Worm (Caenorhabditis elegans) whole organism, L1 larva: ENCODE results near the gene erg-28.

ENCODE experiments used
- Y116A8C.19 ChIP-seq: sonication (generic microtip); optimal IDR thresholded peaks from 2 replicates; lab custom pipeline; 2016; ENCODE audit warnings: missing compliant biosample characterization, missing genetic modification characterization, borderline replicate concordance
- aha-1 ChIP-seq: fragments of 150-350 bp; optimal IDR thresholded peaks from 2 replicates; lab custom pipeline; 2014; ENCODE audit warnings: missing biosample characterization, missing genetic modification characterization
- alr-1 ChIP-seq: fragments of 200-800 bp; sonication (Bioruptor generic); optimal IDR thresholded peaks from 2 replicates; lab custom pipeline; 2018; ENCODE audit warnings: borderline replicate concordance, mild to moderate bottlenecking, missing genetic modification characterization, missing compliant biosample characterization
- aly-2 ChIP-seq: fragments of 150-350 bp; optimal IDR thresholded peaks from 2 replicates; lab custom pipeline; 2014; ENCODE audit warnings: missing biosample characterization, missing genetic modification characterization
- ama-1 ChIP-seq: fragments of 150-350 bp; optimal IDR thresholded peaks from 2 replicates; lab custom pipeline; 2014
- blmp-1 ChIP-seq: fragments of 150-350 bp; optimal IDR thresholded peaks from 2 replicates; lab custom pipeline; 2014; ENCODE audit warnings: missing biosample characterization, missing genetic modification characterization
- ceh-8 ChIP-seq: fragments of 200-800 bp; sonication (Bioruptor generic); optimal IDR thresholded peaks from 2 replicates; lab custom pipeline; 2018; ENCODE audit warnings: mild to moderate bottlenecking, missing genetic modification characterization, moderate library complexity, missing compliant biosample characterization
- ceh-88 ChIP-seq: fragments of 200-800 bp; sonication (Bioruptor generic); IDR thresholded peaks from 2 replicates; pipeline ENCODE4 v1.3.6; 2022; ENCODE audit warnings: missing genetic modification characterization, missing compliant biosample characterization
- ceh-90 ChIP-seq: sonication (generic microtip); optimal IDR thresholded peaks from 2 replicates; lab custom pipeline; 2016; ENCODE audit warnings: missing genetic modification characterization, missing compliant biosample characterization
- ces-1 ChIP-seq: fragments of 150-350 bp; optimal IDR thresholded peaks from 2 replicates; lab custom pipeline; 2014; ENCODE audit warnings: missing biosample characterization, missing genetic modification reagents, missing genetic modification characterization
- dsc-1 ChIP-seq: sonication (generic microtip); optimal IDR thresholded peaks from 2 replicates; lab custom pipeline; 2016; ENCODE audit warnings: mild to moderate bottlenecking, missing genetic modification characterization, missing compliant biosample characterization
- efl-1 ChIP-seq, 4 experiments: fragments of 150-350 bp; optimal IDR thresholded peaks in 3 of 4; peaks in 1 of 4; 1 replicate in 1 of 4; 2 replicates in 3 of 4; lab custom pipeline; 2014; ENCODE audit warnings: missing biosample characterization in 2 of 4, missing genetic modification characterization in 2 of 4, missing genetic modification reagents in 2 of 4
- egl-13 ChIP-seq: sonication (generic microtip); optimal IDR thresholded peaks from 2 replicates; lab custom pipeline; 2016; ENCODE audit warnings: missing genotype, missing genetic modification reagents, missing genetic modification characterization, missing compliant biosample characterization
- fkh-4 ChIP-seq: sonication (generic microtip); optimal IDR thresholded peaks from 2 replicates; lab custom pipeline; 2016; ENCODE audit warnings: missing compliant biosample characterization, missing genetic modification characterization, borderline replicate concordance
- fkh-8 ChIP-seq: sonication (generic microtip); optimal IDR thresholded peaks from 2 replicates; lab custom pipeline; 2016; ENCODE audit warnings: mild to moderate bottlenecking, missing genetic modification characterization, missing compliant biosample characterization
- hpl-2 ChIP-seq: fragments of 150-350 bp; optimal IDR thresholded peaks from 2 replicates; lab custom pipeline; 2014; ENCODE audit warnings: missing biosample characterization, missing genetic modification reagents, missing genetic modification characterization
- isw-1 ChIP-seq: fragments of 200-800 bp; sonication (Bioruptor generic); IDR thresholded peaks from 2 replicates; pipeline ENCODE4 v1.3.6; 2022; ENCODE audit warnings: missing genetic modification characterization, missing compliant biosample characterization
- jun-1 ChIP-seq: fragments of 150-350 bp; optimal IDR thresholded peaks from 2 replicates; lab custom pipeline; 2014; ENCODE audit warnings: missing biosample characterization, missing genetic modification reagents, missing genetic modification characterization
- lin-13 ChIP-seq: fragments of 150-350 bp; optimal IDR thresholded peaks from 2 replicates; lab custom pipeline; 2014; ENCODE audit warnings: missing biosample characterization, missing genetic modification reagents, missing genetic modification characterization
- lin-15B ChIP-seq: fragments of 150-350 bp; sonication (generic microtip); optimal IDR thresholded peaks from 3 replicates; lab custom pipeline; 2014; ENCODE audit warnings: missing biosample characterization, missing genetic modification characterization
- lin-35 ChIP-seq, 2 experiments: fragments of 150-350 bp; optimal IDR thresholded peaks; 2 replicates each; lab custom pipeline; 2014; ENCODE audit warnings: missing biosample characterization in 2 of 2, missing genetic modification characterization in 2 of 2, missing genetic modification reagents in 2 of 2
- lir-3 ChIP-seq: sonication (generic microtip); optimal IDR thresholded peaks from 2 replicates; lab custom pipeline; 2016; ENCODE audit warnings: mild to moderate bottlenecking, missing genetic modification characterization, moderate library complexity, missing compliant biosample characterization; ENCODE audit not compliant: poor library complexity
- lsy-2 ChIP-seq, 2 experiments: fragments of 150-350 bp; optimal IDR thresholded peaks; 2 replicates each; lab custom pipeline; 2014; ENCODE audit warnings: missing biosample characterization in 2 of 2, missing genetic modification characterization in 2 of 2
- mdl-1 ChIP-seq, 2 experiments: fragments of 150-350 bp; optimal IDR thresholded peaks; 2 replicates each; lab custom pipeline; 2014 to 2017; ENCODE audit warnings: missing biosample characterization in 2 of 2, missing genetic modification characterization in 2 of 2, inconsistent platforms in 1 of 2
- mep-1 ChIP-seq: fragments of 150-350 bp; optimal IDR thresholded peaks from 2 replicates; lab custom pipeline; 2014; ENCODE audit warnings: missing biosample characterization, missing genetic modification characterization
- nhr-11 ChIP-seq: fragments of 150-350 bp; optimal IDR thresholded peaks from 2 replicates; lab custom pipeline; 2014; ENCODE audit warnings: missing biosample characterization, missing genetic modification characterization
- nhr-28 ChIP-seq: fragments of 150-350 bp; optimal IDR thresholded peaks from 2 replicates; lab custom pipeline; 2014; ENCODE audit warnings: missing biosample characterization, missing genetic modification characterization
- nhr-71 ChIP-seq: sonication (generic microtip); optimal IDR thresholded peaks from 2 replicates; lab custom pipeline; 2016; ENCODE audit warnings: mild to moderate bottlenecking, missing genetic modification characterization, moderate library complexity, missing compliant biosample characterization
- nhr-77 ChIP-seq: fragments of 150-350 bp; optimal IDR thresholded peaks from 2 replicates; lab custom pipeline; 2014; ENCODE audit warnings: missing biosample characterization, missing genetic modification characterization
- nhr-85 ChIP-seq: sonication (generic microtip); peaks from one replicate; lab custom pipeline; 2016; ENCODE audit warnings: missing genetic modification characterization, inconsistent platforms, missing compliant biosample characterization
- pax-3 ChIP-seq: fragments of 200-800 bp; sonication (Bioruptor generic); optimal IDR thresholded peaks from 2 replicates; lab custom pipeline; 2018; ENCODE audit warnings: mild to moderate bottlenecking, missing genetic modification characterization, moderate library complexity, missing compliant biosample characterization
- snpc-4 ChIP-seq: fragments of 150-350 bp; optimal IDR thresholded peaks from 2 replicates; lab custom pipeline; 2014; ENCODE audit warnings: missing biosample characterization, missing genetic modification characterization
- snu-23 ChIP-seq: sonication (generic microtip); optimal IDR thresholded peaks from 2 replicates; lab custom pipeline; 2016; ENCODE audit warnings: missing genetic modification characterization, missing compliant biosample characterization
- swsn-7 ChIP-seq: sonication (generic microtip); optimal IDR thresholded peaks from 2 replicates; lab custom pipeline; 2016; ENCODE audit warnings: missing genetic modification characterization, missing compliant biosample characterization
- unc-130 ChIP-seq: fragments of 150-350 bp; optimal IDR thresholded peaks from 2 replicates; lab custom pipeline; 2017; ENCODE audit warnings: missing biosample characterization, missing genetic modification characterization, inconsistent platforms
- unc-30 ChIP-seq: sonication (generic microtip); optimal IDR thresholded peaks from 2 replicates; lab custom pipeline; 2017; ENCODE audit warnings: missing biosample characterization, missing genetic modification characterization
- unc-62 ChIP-seq: fragments of 150-350 bp; optimal IDR thresholded peaks from 2 replicates; lab custom pipeline; 2014; ENCODE audit warnings: missing biosample characterization, missing genetic modification reagents, missing genetic modification characterization
- xbp-1 ChIP-seq: sonication (generic microtip); optimal IDR thresholded peaks from 2 replicates; lab custom pipeline; 2016; ENCODE audit warnings: missing genetic modification characterization, missing compliant biosample characterization
- zip-4 ChIP-seq: fragments of 200-800 bp; sonication (Bioruptor generic); optimal IDR thresholded peaks from 2 replicates; lab custom pipeline; 2018; ENCODE audit warnings: mild to moderate bottlenecking, missing genetic modification characterization, moderate library complexity, missing compliant biosample characterization

erg-28 gene

DNA sequence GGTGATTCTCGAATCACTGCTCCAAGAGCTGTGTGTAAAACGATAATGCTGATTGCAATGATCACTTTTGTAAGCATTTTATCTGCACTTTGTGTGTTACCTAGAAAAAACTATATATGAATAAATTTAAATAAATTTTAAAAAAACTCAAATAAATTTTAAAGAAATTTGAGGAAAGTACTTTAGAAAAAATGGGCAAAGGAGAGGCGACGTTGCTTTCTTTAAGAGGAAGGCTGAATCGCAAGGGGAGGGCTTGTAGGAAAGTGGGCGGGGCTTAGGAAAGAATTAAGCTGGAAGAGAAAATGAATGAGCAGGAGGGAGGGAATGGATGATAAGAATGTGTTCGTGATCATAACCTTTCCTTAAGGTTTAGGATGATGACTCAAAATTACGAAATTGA lies 39.4 kb upstream of the erg-28 start, which contains the start of gene E02A10.4:
E02A10.4 (minus strand) TSS at position 101 of the 400 bp plus-strand sequence.
- TF ChIP-seq aly-2 (tag; lab: Kevin White, UChicago) (no peak), lin-15B (tag; lab: Kevin White, UChicago) (no peak), snpc-4 (tag; lab: Kevin White, UChicago) (no peak), fkh-4 (no peak), ceh-88 (GFP tag; lab: Robert Waterston, UW) (no peak), mdl-1 (tag; optimal IDR thresholded peaks at IDR 0.05; lab: Kevin White, UChicago) (no peak), xbp-1 (no peak)

DNA sequence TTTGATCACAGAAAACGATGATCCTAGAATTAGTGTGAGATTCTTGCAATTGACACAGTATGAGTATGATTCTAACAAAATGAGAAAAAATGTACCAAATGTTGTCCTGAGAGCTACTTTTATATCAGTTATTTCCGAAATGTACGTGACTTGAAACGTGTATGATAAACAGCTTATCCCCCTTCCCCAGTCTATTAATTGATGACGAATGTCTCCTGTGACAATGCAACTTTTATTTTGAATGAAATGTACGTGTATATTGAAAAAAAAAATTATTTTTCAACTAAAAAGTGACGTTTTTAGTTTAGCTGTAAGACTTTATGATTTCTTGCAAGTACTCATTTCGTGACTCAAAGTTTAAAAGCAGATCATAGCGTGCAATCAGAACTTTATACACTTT lies 36.9 kb upstream of the erg-28 start:
- TF ChIP-seq dsc-1 (peak; percentile 69), pax-3 (peak; percentile 60), fkh-8 (tag; lab: Kevin White, UChicago) (peak; percentile 42), ces-1 (no peak)

DNA sequence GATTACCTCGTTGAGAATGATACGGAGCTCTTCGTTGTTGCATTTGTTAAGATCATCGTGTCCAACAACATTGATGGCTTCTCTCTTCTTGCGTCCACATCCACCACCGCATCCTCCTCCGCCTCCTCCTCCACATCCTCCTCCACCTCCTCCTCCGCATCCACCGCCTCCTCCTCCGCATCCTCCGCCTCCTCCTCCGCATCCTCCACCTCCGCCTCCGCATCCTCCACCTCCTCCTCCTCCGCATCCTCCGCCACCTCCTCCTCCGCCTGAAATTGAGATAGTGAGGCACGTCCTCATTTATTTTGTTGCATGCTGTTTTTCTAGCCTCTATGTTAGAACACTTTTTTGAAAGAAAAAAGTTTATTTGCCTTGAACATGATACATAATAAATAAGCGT lies 31.4 kb upstream of the erg-28 start:
- TF ChIP-seq Y116A8C.19 = no peak
- no peak for TF ChIP-seq blmp-1 (tag; lab: Kevin White, UChicago)
- TF ChIP-seq lin-13 (GFP tag; lab: Kevin White, UChicago) = no peak
- no peak for TF ChIP-seq hpl-2 (GFP tag; lab: Kevin White, UChicago)
- peak; percentile 68 for TF ChIP-seq ceh-8 (GFP tag; lab: Kevin White, UChicago)

DNA sequence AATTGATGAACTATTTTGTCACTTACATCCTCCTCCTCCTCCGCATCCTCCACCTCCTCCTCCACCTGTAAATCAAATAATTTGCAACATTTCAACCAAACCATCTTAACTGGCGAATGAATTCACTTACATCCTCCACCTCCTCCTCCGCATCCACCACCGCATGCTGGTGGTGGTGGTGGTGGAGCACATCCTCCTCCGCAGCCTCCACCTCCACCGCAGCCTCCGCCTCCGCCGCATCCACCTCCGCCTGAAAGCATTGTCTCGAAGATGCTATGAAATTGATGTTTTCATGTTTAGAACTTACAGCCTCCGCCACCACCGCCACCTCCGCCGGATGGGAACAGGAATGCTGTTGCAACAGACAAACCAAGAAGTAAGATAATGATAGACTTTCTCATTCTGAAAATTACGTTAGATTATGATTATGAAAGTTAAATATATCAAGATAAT lies 30.7 kb upstream of the erg-28 start, which contains the start of gene grl-23:
grl-23 (minus strand) TSS at position 403 of the 453 bp plus-strand sequence.
- TF ChIP-seq zip-4 (GFP tag; lab: Kevin White, UChicago) (no peak), fkh-4 (no peak), ceh-8 (GFP tag; lab: Kevin White, UChicago) (no peak), unc-62 (GFP tag; lab: Kevin White, UChicago) (no peak), alr-1 (tag; lab: Kevin White, UChicago) (no peak), lir-3 (tag; lab: Kevin White, UChicago) (no peak), ceh-90 (no peak), mep-1 (no peak), nhr-28 (tag; lab: Kevin White, UChicago) (no peak), nhr-85 (tag; lab: Kevin White, UChicago) (no peak), nhr-71 (no peak), swsn-7 (no peak)

DNA sequence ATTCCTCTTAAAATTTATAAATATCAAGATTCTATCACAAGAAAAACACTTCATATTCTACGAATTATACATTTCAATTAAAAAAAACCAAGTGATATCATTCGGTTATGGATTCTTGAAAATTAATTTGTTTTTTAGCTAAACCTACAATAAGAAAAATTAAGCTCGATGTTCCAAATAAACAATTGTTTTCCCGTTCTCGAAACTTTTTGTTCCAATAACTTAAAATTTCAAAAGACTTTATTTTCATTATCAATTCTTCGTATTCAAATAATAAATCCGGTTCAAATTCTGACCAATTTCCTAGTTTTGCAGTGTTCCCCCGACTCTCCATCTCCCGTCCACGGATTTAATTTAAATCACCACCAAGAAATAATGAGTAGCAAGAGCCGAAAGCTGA lies 27.9 kb upstream of the erg-28 start, which contains the start of gene E02A10.3:
E02A10.3 (plus strand) TSS at position 301 of the 400 bp plus-strand sequence.
- no peak for TF ChIP-seq fkh-8 (tag; lab: Kevin White, UChicago)
- no peak for TF ChIP-seq unc-130 (tag; lab: Kevin White, UChicago)
- no peak for TF ChIP-seq lsy-2 (tag; optimal IDR thresholded peaks at IDR 0.05; lab: Kevin White, UChicago)
- no peak for TF ChIP-seq pax-3
- TF ChIP-seq nhr-77 (tag; lab: Kevin White, UChicago) = no peak
- TF ChIP-seq ceh-88 (GFP tag; lab: Robert Waterston, UW) = no peak
- no peak for TF ChIP-seq egl-13 (tag; lab: Kevin White, UChicago)
- TF ChIP-seq isw-1 (GFP tag; lab: Robert Waterston, UW) = no peak
- no peak for TF ChIP-seq unc-30 (tag; lab: Kevin White, UChicago)
- TF ChIP-seq efl-1 (optimal IDR thresholded peaks at IDR 0.05; lab: Kevin White, UChicago) = no peak
- TF ChIP-seq efl-1 (GFP tag; optimal IDR thresholded peaks at IDR 0.05 in 1 of 2; lab: Kevin White, UChicago) = no peak
- TF ChIP-seq ama-1 (lab: Kevin White, UChicago) = no peak
- TF ChIP-seq nhr-11 (tag; lab: Kevin White, UChicago) = no peak
- no peak for TF ChIP-seq snu-23 (GFP tag; lab: Kevin White, UChicago)
- TF ChIP-seq lin-13 (GFP tag; lab: Kevin White, UChicago) = no peak
- TF ChIP-seq snpc-4 (tag; lab: Kevin White, UChicago) = no peak
- no peak for TF ChIP-seq lin-35 (GFP tag; optimal IDR thresholded peaks at IDR 0.05; lab: Kevin White, UChicago)
- TF ChIP-seq aha-1 = no peak
- no peak for TF ChIP-seq jun-1 (tag; lab: Kevin White, UChicago)
